Fruit fly (Drosophila melanogaster) whole organism, adult: ENCODE measurements around the gene Spn77Bb.
A peak's percentile ranks its signal among the peaks of the same experiment; 100 is the strongest.

Experiments
- CG11617 ChIP-seq: fragments of 200-800 bp; sonication (Bioruptor generic); optimal IDR thresholded peaks from 2 replicates; lab custom pipeline; 2017; ENCODE audit warnings: mild to moderate bottlenecking, missing biosample characterization, missing genetic modification reagents, missing genetic modification characterization
- CG12768 ChIP-seq: fragments of 200-800 bp; sonication (Bioruptor generic); optimal IDR thresholded peaks from 2 replicates; lab custom pipeline; 2017; ENCODE audit warnings: missing biosample characterization, missing genetic modification characterization, mild to moderate bottlenecking, moderate library complexity, missing genetic modification reagents
- CG5204 ChIP-seq: fragments of 200-800 bp; sonication (Bioruptor generic); optimal IDR thresholded peaks from 2 replicates; lab custom pipeline; 2016; ENCODE audit warnings: missing biosample characterization, missing genetic modification characterization
- CG7045 ChIP-seq: fragments of 200-800 bp; sonication (Bioruptor generic); optimal IDR thresholded peaks from 2 replicates; lab custom pipeline; 2017; ENCODE audit warnings: missing biosample characterization, mild to moderate bottlenecking, missing genetic modification characterization
- Clk ChIP-seq: fragments of 200-800 bp; sonication (Bioruptor generic); optimal IDR thresholded peaks from 2 replicates; lab custom pipeline; 2017; ENCODE audit warnings: missing biosample characterization, missing genetic modification characterization
- Hr96 ChIP-seq: fragments of 200-800 bp; sonication (Bioruptor generic); optimal IDR thresholded peaks from 2 replicates; lab custom pipeline; 2016; ENCODE audit warnings: missing biosample characterization, missing genetic modification characterization
- Mnt ChIP-seq: fragments of 200-800 bp; sonication (Bioruptor generic); optimal IDR thresholded peaks from 2 replicates; lab custom pipeline; 2016; ENCODE audit warnings: missing biosample characterization, mild to moderate bottlenecking, missing genetic modification characterization
- cic ChIP-seq: fragments of 200-800 bp; sonication (Bioruptor generic); optimal IDR thresholded peaks from 2 replicates; lab custom pipeline; 2017; ENCODE audit warnings: missing biosample characterization, mild to moderate bottlenecking, missing genetic modification characterization, moderate library complexity
- cnc ChIP-seq, 2 experiments: fragments of >200 bp; optimal IDR thresholded peaks; 2 replicates each; lab custom pipeline; 2017
- kay ChIP-seq: fragments of 200-800 bp; sonication (Bioruptor generic); peaks from one replicate; lab custom pipeline; 2016; ENCODE audit warnings: missing biosample characterization, missing genetic modification characterization, borderline replicate concordance
- ovo ChIP-seq: fragments of 200-800 bp; sonication (Bioruptor generic); optimal IDR thresholded peaks from 2 replicates; lab custom pipeline; 2016; ENCODE audit warnings: missing biosample characterization, missing genetic modification characterization
- pad ChIP-seq: fragments of 200-800 bp; sonication (Bioruptor generic); optimal IDR thresholded peaks from 3 replicates; lab custom pipeline; 2017; ENCODE audit warnings: missing biosample characterization, missing genetic modification characterization, mild to moderate bottlenecking, moderate library complexity, missing genetic modification reagents
- toe ChIP-seq: fragments of 200-800 bp; sonication (Bioruptor generic); optimal IDR thresholded peaks from 2 replicates; lab custom pipeline; 2016; ENCODE audit warnings: missing biosample characterization, missing genetic modification characterization

DNA sequence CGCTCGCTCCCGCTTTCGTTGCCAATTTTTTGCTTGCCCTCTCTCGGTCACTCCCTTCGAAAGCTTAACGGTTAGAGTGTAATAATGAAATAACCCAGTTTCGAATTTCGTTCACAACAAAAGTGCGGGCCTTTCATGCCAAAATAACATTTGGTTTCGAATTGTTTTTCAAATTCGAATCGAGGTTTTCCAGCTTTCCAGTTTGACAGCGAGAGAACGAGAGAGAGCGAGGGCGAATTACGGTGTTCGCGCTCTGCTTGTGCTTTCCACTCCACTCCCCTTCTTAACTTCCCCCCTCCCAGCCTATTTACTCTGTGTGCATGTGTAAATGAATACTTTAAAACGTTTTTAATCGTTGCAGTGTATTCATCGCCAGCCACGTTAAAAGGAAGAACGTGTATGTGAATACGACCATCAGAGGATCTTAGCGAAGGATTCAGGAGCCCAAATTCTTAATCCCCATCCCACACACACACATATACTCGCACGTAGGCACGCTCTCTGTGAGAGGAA is 27.9 kb downstream of the Spn77Bb start:
- TF ChIP-seq Clk (GFP tag; lab: Kevin White, UChicago) (no peak), CG12768 (GFP tag; lab: Kevin White, UChicago) (no peak), Hr96 (GFP tag; lab: Kevin White, UChicago) (no peak), CG5204 (GFP tag; lab: Kevin White, UChicago) (no peak), ovo (GFP tag; lab: Kevin White, UChicago) (no peak), CG7045 (no peak), cic (GFP tag; lab: Kevin White, UChicago) (no peak), toe (GFP tag; lab: Kevin White, UChicago) (no peak), Mnt (GFP tag; lab: Kevin White, UChicago) (no peak), pad (GFP tag; lab: Kevin White, UChicago) (peak; percentile 93), cnc (optimal IDR thresholded peaks at IDR 0.05; lab: Kevin White, UChicago) (no peak), CG11617 (GFP tag; lab: Kevin White, UChicago) (no peak), kay (GFP tag; lab: Kevin White, UChicago) (no peak)
